Worm (Caenorhabditis elegans) whole organism, mixed stage, embryonic: ENCODE data around the gene sqv-6.

Experiments used
- M03D4.4 ChIP-seq: sonication (generic microtip); optimal IDR thresholded peaks from 2 replicates; lab custom pipeline; 2017; ENCODE audit warnings: mild to moderate bottlenecking, missing genetic modification characterization, missing compliant biosample characterization
- blmp-1 ChIP-seq: fragments of 150-350 bp; optimal IDR thresholded peaks from 2 replicates; lab custom pipeline; 2014; ENCODE audit warnings: missing biosample characterization, missing genetic modification characterization
- ceh-39 ChIP-seq: fragments of 150-350 bp; optimal IDR thresholded peaks from 2 replicates; lab custom pipeline; 2014; ENCODE audit warnings: missing biosample characterization, missing genetic modification characterization
- ces-1 ChIP-seq: fragments of 150-350 bp; optimal IDR thresholded peaks from 2 replicates; lab custom pipeline; 2014; ENCODE audit warnings: missing biosample characterization, missing genetic modification reagents, missing genetic modification characterization
- drap-1 ChIP-seq: fragments of 200-800 bp; sonication (Bioruptor generic); optimal IDR thresholded peaks from 3 replicates; lab custom pipeline; 2018; ENCODE audit warnings: mild to moderate bottlenecking, missing genetic modification characterization, missing compliant biosample characterization
- mab-5 ChIP-seq: fragments of 150-350 bp; optimal IDR thresholded peaks from 2 replicates; lab custom pipeline; 2014; ENCODE audit warnings: missing biosample characterization, missing genetic modification characterization
- nhr-12 ChIP-seq: fragments of 150-350 bp; optimal IDR thresholded peaks from 2 replicates; lab custom pipeline; 2014; ENCODE audit warnings: missing biosample characterization, missing genetic modification characterization
- nhr-237 ChIP-seq: fragments of 150-350 bp; optimal IDR thresholded peaks from 2 replicates; lab custom pipeline; 2014; ENCODE audit warnings: missing biosample characterization, missing genetic modification characterization
- nhr-28 ChIP-seq: fragments of 150-350 bp; optimal IDR thresholded peaks from 2 replicates; lab custom pipeline; 2014; ENCODE audit warnings: missing biosample characterization, missing genetic modification characterization
- pha-4 ChIP-seq: fragments of 150-350 bp; optimal IDR thresholded peaks from 2 replicates; lab custom pipeline; 2018; ENCODE audit warnings: missing biosample characterization, missing genetic modification reagents, missing genetic modification characterization
- snpc-4 ChIP-seq: fragments of 150-350 bp; optimal IDR thresholded peaks from 2 replicates; lab custom pipeline; 2014; ENCODE audit warnings: missing biosample characterization, missing genetic modification characterization

DNA sequence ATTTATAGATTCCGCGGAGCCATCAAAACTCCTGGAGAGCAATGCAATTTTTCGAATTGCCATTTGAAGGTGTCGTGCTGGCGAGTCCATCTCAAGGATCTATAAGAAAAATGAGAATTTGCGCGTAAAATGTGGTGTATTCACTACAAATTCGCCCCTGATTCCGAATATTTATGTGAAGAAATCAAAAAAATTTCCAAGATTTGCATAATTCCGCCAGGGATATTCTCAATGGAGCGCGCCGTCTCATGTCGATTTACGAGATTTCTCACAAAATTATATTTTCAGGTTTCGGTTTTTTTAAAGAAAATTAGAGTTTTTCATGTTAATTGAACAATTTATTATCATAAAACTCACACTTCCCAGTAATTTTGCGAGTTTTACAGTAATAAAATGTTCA lies 14.8 kb downstream of the sqv-6 start, which contains the start of gene Y50D4C.6:
- TF ChIP-seq pha-4 (tag; lab: Kevin White, UChicago) (no peak), ces-1 (GFP tag; lab: Kevin White, UChicago) (no peak), nhr-12 (tag; lab: Kevin White, UChicago) (no peak), snpc-4 (tag; lab: Kevin White, UChicago) (no peak), M03D4.4 (tag; lab: Kevin White, UChicago) (no peak), ceh-39 (tag; lab: Kevin White, UChicago) (no peak), nhr-28 (tag; lab: Kevin White, UChicago) (no peak), blmp-1 (no peak), drap-1 (GFP tag; lab: Kevin White, UChicago) (no peak), nhr-237 (tag; lab: Kevin White, UChicago) (no peak), mab-5 (no peak)
